Worm (Caenorhabditis elegans) whole organism, L4 larva: Measurements from ENCODE around the gene mmab-1.
A peak's percentile ranks its signal among the peaks of the same experiment; 100 is the strongest.

Source experiments
- D1046.2 ChIP-seq: fragments of 200-800 bp; sonication (Bioruptor generic); IDR thresholded peaks from 2 replicates; pipeline ENCODE4 v1.3.6; 2022; ENCODE audit warnings: missing genetic modification characterization, missing compliant biosample characterization
- F26F4.8 ChIP-seq: fragments of 200-800 bp; sonication (Bioruptor generic); conservative IDR thresholded peaks from 2 replicates; pipeline ENCODE4 v1.3.6; 2022; ENCODE audit warnings: missing genetic modification characterization, missing compliant biosample characterization
- F49E8.2 ChIP-seq: sonication (generic microtip); optimal IDR thresholded peaks from 2 replicates; lab custom pipeline; 2016; ENCODE audit warnings: missing compliant biosample characterization, mild to moderate bottlenecking, missing genetic modification characterization, borderline replicate concordance
- T20F7.1 ChIP-seq: fragments of 200-800 bp; sonication (Bioruptor generic); optimal IDR thresholded peaks from 2 replicates; lab custom pipeline; 2018; ENCODE audit warnings: mild to moderate bottlenecking, missing genetic modification characterization, missing compliant biosample characterization
- Y48G9A.11 ChIP-seq: fragments of 200-800 bp; sonication (Bioruptor generic); IDR thresholded peaks from 2 replicates; pipeline ENCODE4 v1.3.6; 2022; ENCODE audit warnings: missing genetic modification reagents, missing genetic modification characterization, missing compliant biosample characterization
- Y75B8A.6 ChIP-seq: fragments of 200-800 bp; sonication (Bioruptor generic); IDR thresholded peaks from 2 replicates; pipeline ENCODE4 v1.3.6; 2022; ENCODE audit warnings: missing genetic modification reagents, missing genetic modification characterization, missing compliant biosample characterization
- ZK337.2 ChIP-seq: fragments of 200-800 bp; sonication (Bioruptor generic); IDR thresholded peaks from 2 replicates; pipeline ENCODE4 v1.3.6; 2022; ENCODE audit warnings: missing genetic modification reagents, missing genetic modification characterization, missing compliant biosample characterization
- ZK546.5 ChIP-seq, 2 experiments: sonication (generic microtip); optimal IDR thresholded peaks; 2 replicates each; lab custom pipeline; 2017; ENCODE audit warnings: missing biosample characterization in 2 of 2, missing genetic modification characterization in 2 of 2
- aha-1 ChIP-seq: fragments of 150-350 bp; peaks from one replicate; lab custom pipeline; 2014; ENCODE audit warnings: missing biosample characterization, missing genetic modification characterization
- aly-2 ChIP-seq: sonication (generic microtip); optimal IDR thresholded peaks from 2 replicates; lab custom pipeline; 2018; ENCODE audit warnings: missing biosample characterization, missing genetic modification characterization
- ama-1 ChIP-seq: fragments of 150-350 bp; optimal IDR thresholded peaks from 2 replicates; lab custom pipeline; 2014; ENCODE audit warnings: inconsistent platforms, mixed read lengths
- arid-1 ChIP-seq: fragments of 200-800 bp; sonication (Bioruptor generic); conservative IDR thresholded peaks from 2 replicates; pipeline ENCODE4 v1.3.6; 2022; ENCODE audit warnings: missing genetic modification reagents, missing genetic modification characterization, missing compliant biosample characterization
- ceh-20 ChIP-seq: fragments of 200-800 bp; sonication (Bioruptor generic); IDR thresholded peaks from 2 replicates; pipeline ENCODE4 v1.3.6; 2022; ENCODE audit warnings: missing genetic modification reagents, missing genetic modification characterization, missing compliant biosample characterization
- ceh-28 ChIP-seq: fragments of 150-350 bp; optimal IDR thresholded peaks from 2 replicates; lab custom pipeline; 2014; ENCODE audit warnings: missing biosample characterization, missing genetic modification reagents, missing genetic modification characterization
- ceh-44 ChIP-seq: fragments of 200-800 bp; sonication (Bioruptor generic); IDR thresholded peaks from 2 replicates; pipeline ENCODE4 v1.3.6; 2022; ENCODE audit warnings: missing genetic modification reagents, missing genetic modification characterization, missing compliant biosample characterization
- ceh-62 ChIP-seq: sonication (generic microtip); optimal IDR thresholded peaks from 2 replicates; lab custom pipeline; 2017; ENCODE audit warnings: missing biosample characterization, missing genetic modification characterization
- ces-1 ChIP-seq: fragments of 150-350 bp; sonication (generic microtip); optimal IDR thresholded peaks from 4 replicates; lab custom pipeline; 2014; ENCODE audit warnings: missing biosample characterization, missing genetic modification reagents, missing genetic modification characterization
- daf-16 ChIP-seq, 3 experiments: sonication (generic microtip); optimal IDR thresholded peaks; 2 replicates each; lab custom pipeline; 2016 to 2017; ENCODE audit warnings: missing genetic modification characterization in 3 of 3, missing genetic modification reagents in 3 of 3, mild to moderate bottlenecking in 2 of 3, missing compliant biosample characterization in 2 of 3, missing biosample characterization in 1 of 3, moderate library complexity in 1 of 3
- dmd-6 ChIP-seq: fragments of 200-800 bp; sonication (Bioruptor generic); IDR thresholded peaks from 2 replicates; pipeline ENCODE4 v1.3.6; 2022; ENCODE audit warnings: missing genetic modification reagents, missing genetic modification characterization, missing compliant biosample characterization
- dmd-8 ChIP-seq: fragments of 200-800 bp; sonication (Bioruptor generic); IDR thresholded peaks from 2 replicates; pipeline ENCODE4 v1.3.6; 2022; ENCODE audit warnings: missing genetic modification characterization, missing compliant biosample characterization
- dmd-9 ChIP-seq: fragments of 200-800 bp; sonication (Bioruptor generic); IDR thresholded peaks from 2 replicates; pipeline ENCODE4 v1.3.6; 2022; ENCODE audit warnings: missing genetic modification reagents, missing genetic modification characterization, missing compliant biosample characterization
- dpl-1 ChIP-seq: fragments of 150-350 bp; optimal IDR thresholded peaks from 2 replicates; lab custom pipeline; 2014; ENCODE audit warnings: missing biosample characterization, missing genetic modification reagents, missing genetic modification characterization
- dve-1 ChIP-seq: sonication (generic microtip); optimal IDR thresholded peaks from 2 replicates; lab custom pipeline; 2017; ENCODE audit warnings: antibody characterized with exemption, mild to moderate bottlenecking, missing genetic modification characterization, missing compliant biosample characterization; ENCODE audit not compliant: insufficient read depth
- hif-1 ChIP-seq, 2 experiments: sonication (generic microtip); optimal IDR thresholded peaks; 2 replicates each; lab custom pipeline; 2016 to 2017; ENCODE audit warnings: missing compliant biosample characterization in 2 of 2, missing genetic modification characterization in 2 of 2, missing genetic modification reagents in 2 of 2, missing genotype in 2 of 2, mild to moderate bottlenecking in 1 of 2
- hlh-11 ChIP-seq: fragments of 200-800 bp; sonication (Bioruptor generic); optimal IDR thresholded peaks from 2 replicates; lab custom pipeline; 2018; ENCODE audit warnings: mild to moderate bottlenecking, missing genetic modification characterization, missing compliant biosample characterization
- hlh-30 ChIP-seq: sonication (generic microtip); optimal IDR thresholded peaks from 2 replicates; lab custom pipeline; 2017; ENCODE audit warnings: antibody characterized with exemption, mild to moderate bottlenecking, missing genetic modification characterization, missing compliant biosample characterization; ENCODE audit not compliant: insufficient read depth
- lim-7 ChIP-seq: fragments of 200-800 bp; sonication (Bioruptor generic); IDR thresholded peaks from 2 replicates; pipeline ENCODE4 v1.3.6; 2022; ENCODE audit warnings: missing genetic modification characterization, missing compliant biosample characterization
- lin-13 ChIP-seq: fragments of 150-350 bp; optimal IDR thresholded peaks from 2 replicates; lab custom pipeline; 2014; ENCODE audit warnings: missing biosample characterization, missing genetic modification reagents, missing genetic modification characterization
- lin-29 ChIP-seq: fragments of 200-800 bp; sonication (Bioruptor generic); IDR thresholded peaks from 2 replicates; pipeline ENCODE4 v1.3.6; 2022; ENCODE audit warnings: missing genetic modification reagents, missing genetic modification characterization, missing compliant biosample characterization
- lin-39 ChIP-seq: fragments of 150-350 bp; optimal IDR thresholded peaks from 2 replicates; lab custom pipeline; 2014; ENCODE audit warnings: missing biosample characterization, missing genetic modification reagents, missing genetic modification characterization
- lsy-2 ChIP-seq, 2 experiments: fragments of 150-350 bp in 1 of 2; sonication (generic microtip) in 1 of 2; optimal IDR thresholded peaks; 2 replicates each; lab custom pipeline; 2014 to 2017; ENCODE audit warnings: missing biosample characterization in 2 of 2, missing genetic modification characterization in 2 of 2
- madf-5 ChIP-seq, 2 experiments: fragments of 200-800 bp; sonication (Bioruptor generic); IDR thresholded peaks; 2 replicates each; pipeline ENCODE4 v1.3.6; 2022; ENCODE audit warnings: missing compliant biosample characterization in 2 of 2, missing genetic modification characterization in 2 of 2
- madf-9 ChIP-seq: fragments of 200-800 bp; sonication (Bioruptor generic); conservative IDR thresholded peaks from 2 replicates; pipeline ENCODE4 v1.3.6; 2022; ENCODE audit warnings: missing genetic modification reagents, missing genetic modification characterization, missing compliant biosample characterization
- mep-1 ChIP-seq: fragments of 150-350 bp; sonication (generic microtip); optimal IDR thresholded peaks from 3 replicates; lab custom pipeline; 2014; ENCODE audit warnings: missing biosample characterization, missing genetic modification characterization
- mxl-2 ChIP-seq: fragments of 200-800 bp; sonication (Bioruptor generic); conservative IDR thresholded peaks from 2 replicates; pipeline ENCODE4 v1.3.6; 2022; ENCODE audit warnings: missing genetic modification reagents, missing genetic modification characterization, missing compliant biosample characterization
- mxl-3 ChIP-seq: fragments of 200-800 bp; sonication (Bioruptor generic); optimal IDR thresholded peaks from 2 replicates; lab custom pipeline; 2018; ENCODE audit warnings: mild to moderate bottlenecking, missing genetic modification characterization, missing compliant biosample characterization
- nhr-11 ChIP-seq: fragments of 150-350 bp; optimal IDR thresholded peaks from 2 replicates; lab custom pipeline; 2014; ENCODE audit warnings: missing biosample characterization, missing genetic modification characterization
- nhr-25 ChIP-seq: sonication (generic microtip); optimal IDR thresholded peaks from 2 replicates; lab custom pipeline; 2017; ENCODE audit warnings: missing genetic modification characterization, mild to moderate bottlenecking, missing compliant biosample characterization, antibody characterized with exemption, moderate library complexity, borderline replicate concordance; ENCODE audit not compliant: insufficient read depth
- nhr-28 ChIP-seq: fragments of 150-350 bp; optimal IDR thresholded peaks from 2 replicates; lab custom pipeline; 2014; ENCODE audit warnings: missing biosample characterization, missing genetic modification characterization
- nhr-41 ChIP-seq: fragments of 200-800 bp; sonication (Bioruptor generic); IDR thresholded peaks from 2 replicates; pipeline ENCODE4 v1.3.6; 2022; ENCODE audit warnings: missing genetic modification reagents, missing genetic modification characterization, missing compliant biosample characterization
- pqm-1 ChIP-seq: sonication (generic microtip); optimal IDR thresholded peaks from 2 replicates; lab custom pipeline; 2017; ENCODE audit warnings: missing biosample characterization, missing genetic modification characterization
- rbr-2 ChIP-seq: sonication (generic microtip); optimal IDR thresholded peaks from 2 replicates; lab custom pipeline; 2016; ENCODE audit warnings: missing genotype, missing genetic modification characterization, missing compliant biosample characterization
- snpc-4 ChIP-seq: fragments of 150-350 bp; optimal IDR thresholded peaks from 2 replicates; lab custom pipeline; 2014; ENCODE audit warnings: missing biosample characterization, missing genetic modification characterization
- spr-3 ChIP-seq: fragments of 200-800 bp; sonication (Bioruptor generic); optimal IDR thresholded peaks from 2 replicates; lab custom pipeline; 2018; ENCODE audit warnings: mild to moderate bottlenecking, missing genetic modification characterization, missing compliant biosample characterization
- tra-1 ChIP-seq: fragments of 200-800 bp; sonication (Bioruptor generic); IDR thresholded peaks from 2 replicates; pipeline ENCODE4 v1.3.6; 2022; ENCODE audit warnings: missing genetic modification reagents, missing genetic modification characterization, missing compliant biosample characterization
- unc-130 ChIP-seq: sonication (generic microtip); optimal IDR thresholded peaks from 2 replicates; lab custom pipeline; 2016; ENCODE audit warnings: missing genetic modification reagents, missing genetic modification characterization, missing compliant biosample characterization
- unc-39 ChIP-seq: sonication (generic microtip); optimal IDR thresholded peaks from 2 replicates; lab custom pipeline; 2017; ENCODE audit warnings: missing biosample characterization, missing genetic modification characterization
- unc-62 ChIP-seq, 3 experiments: fragments of 150-350 bp in 1 of 3; sonication (generic microtip); optimal IDR thresholded peaks in 2 of 3; peaks in 1 of 3; 1 replicate in 1 of 3; 2 replicates in 2 of 3; lab custom pipeline; 2014 to 2017; ENCODE audit warnings: missing biosample characterization in 3 of 3, missing genetic modification characterization in 3 of 3, missing genetic modification reagents in 3 of 3, missing genotype in 1 of 3
- vab-7 ChIP-seq: fragments of 200-800 bp; sonication (Bioruptor generic); IDR thresholded peaks from 2 replicates; pipeline ENCODE4 v1.3.6; 2022; ENCODE audit warnings: missing genetic modification reagents, missing genetic modification characterization, missing compliant biosample characterization

mmab-1 gene

ce11 chrIII:4930154-4930679 lies 8.3 kb upstream of the mmab-1 start, which contains the start of gene set-2:
Gene set-2 (minus strand): TSS chrIII:4930204.
- TF ChIP-seq dpl-1, result peak; percentile 91
- TF ChIP-seq ceh-28, result no peak
- TF ChIP-seq unc-62 (GFP tag; optimal IDR thresholded peaks at IDR 0.05 in 1 of 2; lab: Kevin White, UChicago), result no peak
- no peak for TF ChIP-seq unc-62 (tag; optimal IDR thresholded peaks at IDR 0.05; lab: Kevin White, UChicago)
- peak in 1 of 2 experiments; percentile 66 for TF ChIP-seq lsy-2 (tag; optimal IDR thresholded peaks at IDR 0.05; lab: Kevin White, UChicago)
- TF ChIP-seq lin-39 (tag; lab: Kevin White, UChicago), result no peak
- TF ChIP-seq hlh-11 (tag; lab: Kevin White, UChicago), result peak; percentile 32
- no peak for TF ChIP-seq nhr-41 (GFP tag; lab: Robert Waterston, UW)
- TF ChIP-seq mxl-2, result no peak
- no peak for TF ChIP-seq lim-7 (GFP tag; lab: Robert Waterston, UW)
- TF ChIP-seq nhr-28 (tag; lab: Kevin White, UChicago), result no peak
- peak; percentile 61; the same call in 1 of the 2 replicates for TF ChIP-seq D1046.2 (GFP tag; lab: Robert Waterston, UW)
- TF ChIP-seq snpc-4, result no peak
- peak; percentile 69 for TF ChIP-seq dmd-6 (GFP tag; lab: Robert Waterston, UW)
- TF ChIP-seq mxl-3 (GFP tag; lab: Kevin White, UChicago), result peak; percentile 43
- peak; percentile 90 for TF ChIP-seq dmd-9 (GFP tag; lab: Robert Waterston, UW)
- TF ChIP-seq unc-130 (GFP tag; lab: Kevin White, UChicago), result peak; percentile 98
- no peak for TF ChIP-seq ceh-62 (tag; lab: Kevin White, UChicago)
- no peak for TF ChIP-seq ces-1 (GFP tag; lab: Kevin White, UChicago)
- TF ChIP-seq aha-1 (tag; lab: Kevin White, UChicago), result peak; percentile 91
- no peak for TF ChIP-seq lin-29 (GFP tag; lab: Robert Waterston, UW)
- TF ChIP-seq pqm-1, result no peak
- TF ChIP-seq vab-7 (GFP tag; lab: Robert Waterston, UW), result 0 out of 2 replicates have a peak, but pooled peaks have one; percentile 18
- TF ChIP-seq T20F7.1 (GFP tag; lab: Kevin White, UChicago), result no peak
- TF ChIP-seq dmd-8, result 0 out of 2 replicates have a peak, but pooled peaks have one; percentile 42
- TF ChIP-seq F26F4.8, result no peak
- no peak for TF ChIP-seq madf-5 (GFP tag; IDR thresholded peaks at IDR 0.05; lab: Robert Waterston, UW)
- peak; percentile 42 for TF ChIP-seq lin-13 (GFP tag; lab: Kevin White, UChicago)
- TF ChIP-seq F49E8.2, result peak; percentile 44
- peak; percentile 68 for TF ChIP-seq Y48G9A.11
- peak; percentile 89 for TF ChIP-seq ZK337.2 (GFP tag; lab: Robert Waterston, UW)
- TF ChIP-seq daf-16 (GFP tag; optimal IDR thresholded peaks at IDR 0.05; lab: Kevin White, UChicago), result peak in 1 of 2 experiments; percentile 17
- TF ChIP-seq daf-16 (tag; optimal IDR thresholded peaks at IDR 0.05; lab: Kevin White, UChicago), result peak; percentile 5
- TF ChIP-seq aly-2 (tag; lab: Kevin White, UChicago), result no peak
- TF ChIP-seq unc-39, result no peak
- peak; percentile 52 for TF ChIP-seq dve-1 (tag; lab: Kevin White, UChicago)
- TF ChIP-seq ama-1 (lab: Kevin White, UChicago), result peak; percentile 2
- peak in 1 of 2 experiments; percentile 89 for TF ChIP-seq hif-1 (tag; optimal IDR thresholded peaks at IDR 0.05; lab: Kevin White, UChicago)
- no peak for TF ChIP-seq nhr-11 (tag; lab: Kevin White, UChicago)
- TF ChIP-seq ceh-44 (GFP tag; lab: Robert Waterston, UW), result no peak
- TF ChIP-seq mep-1 (tag; lab: Kevin White, UChicago), result no peak
- peak; percentile 23 for TF ChIP-seq rbr-2 (tag; lab: Kevin White, UChicago)
- peak; percentile 47; the same call in 1 of the 2 replicates for TF ChIP-seq ceh-20 (GFP tag; lab: Robert Waterston, UW)
- no peak for TF ChIP-seq ZK546.5 (tag; optimal IDR thresholded peaks at IDR 0.05; lab: Kevin White, UChicago)
- no peak for TF ChIP-seq nhr-25
- peak; percentile 63 for TF ChIP-seq arid-1
- TF ChIP-seq tra-1 (GFP tag; lab: Robert Waterston, UW), result no peak
- peak; percentile 47 for TF ChIP-seq hlh-30
- no peak for TF ChIP-seq Y75B8A.6 (GFP tag; lab: Robert Waterston, UW)
- TF ChIP-seq spr-3, result no peak
- TF ChIP-seq madf-9 (GFP tag; lab: Robert Waterston, UW), result 0 out of 2 replicates have a peak, but pooled peaks have one; percentile 20
